Fruit fly (Drosophila melanogaster): ENCODE results near the gene CG2186.

The CG2186 gene

dm6 chrX:10857376-10857775 is at the start of gene CG2186, which contains the start of gene sofe (continued):
- TF ChIP-seq CG7271 (tag; optimal IDR thresholded peaks at IDR 0.05) (peak; percentile 50), ara (GFP tag; IDR thresholded peaks at IDR 0.05) (no peak), kah (GFP tag; optimal IDR thresholded peaks at IDR 0.05) (no peak), inv (GFP tag; IDR thresholded peaks at IDR 0.05; ENCODE audit: partially characterized antibody) (peak; percentile 78), CG4328 (GFP tag; optimal IDR thresholded peaks at IDR 0.05) (no peak), Fer2 (tag; optimal IDR thresholded peaks at IDR 0.05) (no peak), otp (GFP tag; IDR thresholded peaks at IDR 0.05) (no peak), run (tag; optimal IDR thresholded peaks at IDR 0.05) (no peak), dm (GFP tag; optimal IDR thresholded peaks at IDR 0.05) (peak; percentile 34), CG3995 (GFP tag; optimal IDR thresholded peaks at IDR 0.05) (peak; percentile 19), sim (GFP tag; IDR thresholded peaks at IDR 0.05) (no peak), nerfin-1 (tag; optimal IDR thresholded peaks at IDR 0.05) (no peak), sqz (GFP tag; optimal IDR thresholded peaks at IDR 0.05) (no peak), cad (GFP tag; optimal IDR thresholded peaks at IDR 0.05) (no peak), Neu2 (GFP tag; optimal IDR thresholded peaks at IDR 0.05; ENCODE audit: borderline replicate concordance) (no peak), zf30C (GFP tag; optimal IDR thresholded peaks at IDR 0.05) (no peak), CG17385 (GFP tag; optimal IDR thresholded peaks at IDR 0.05) (no peak), Stat92E (GFP tag; optimal IDR thresholded peaks at IDR 0.05) (peak in 1 of 3 experiments; percentile 25), slp2 (GFP tag; optimal IDR thresholded peaks at IDR 0.05) (peak; percentile 37), wek (GFP tag; optimal IDR thresholded peaks at IDR 0.05) (no peak), CG13123 (GFP tag; optimal IDR thresholded peaks at IDR 0.05) (peak; percentile 46), Hand (GFP tag; optimal IDR thresholded peaks at IDR 0.05) (no peak), Lhr (GFP tag; optimal IDR thresholded peaks at IDR 0.05) (peak; percentile 58), NC2β (GFP tag; optimal IDR thresholded peaks at IDR 0.05) (peak; percentile 64), CG2202 (tag; optimal IDR thresholded peaks at IDR 0.05) (peak; percentile 34), Med (GFP tag) (peak; percentile 93), CG11093 (GFP tag; IDR thresholded peaks at IDR 0.05) (no peak), Abd-B (GFP tag; optimal IDR thresholded peaks at IDR 0.05) (peak; percentile 35), peb (GFP tag; IDR thresholded peaks at IDR 0.05) (no peak), gce (GFP tag; IDR thresholded peaks at IDR 0.05) (no peak), CG8388 (GFP tag; optimal IDR thresholded peaks at IDR 0.05) (peak; percentile 29), Dek (tag; optimal IDR thresholded peaks at IDR 0.05) (no peak), unc-4 (GFP tag; IDR thresholded peaks at IDR 0.05; ENCODE audit: partially characterized antibody) (peak; percentile 89), D (optimal IDR thresholded peaks at IDR 0.05) (no peak), D (GFP tag; optimal IDR thresholded peaks at IDR 0.05) (no peak), NK7.1 (GFP tag; optimal IDR thresholded peaks at IDR 0.05) (peak; percentile 14), ap (GFP tag; IDR thresholded peaks at IDR 0.05) (no peak), ems (GFP tag; optimal IDR thresholded peaks at IDR 0.05) (peak; percentile 44), toy (GFP tag; IDR thresholded peaks at IDR 0.05) (no peak), gfzf (GFP tag; optimal IDR thresholded peaks at IDR 0.05) (peak; percentile 38), CG6683 (GFP tag; optimal IDR thresholded peaks at IDR 0.05) (no peak), vvl (GFP tag; IDR thresholded peaks at IDR 0.05) (peak; percentile 64; the same call in 1 of the 2 replicates), Hr51 (GFP tag; optimal IDR thresholded peaks at IDR 0.05) (peak; percentile 30 to 55), sd (tag; optimal IDR thresholded peaks at IDR 0.05) (no peak), pan (optimal IDR thresholded peaks at IDR 0.05) (no peak), pan (GFP tag; optimal IDR thresholded peaks at IDR 0.05 in 1 of 2, IDR thresholded peaks at IDR 0.05 in 1 of 2) (peak in 1 of 2 experiments; percentile 50), CG32772 (GFP tag; IDR thresholded peaks at IDR 0.05) (no peak), disco-r (GFP tag; optimal IDR thresholded peaks at IDR 0.05) (no peak), dysf (GFP tag; IDR thresholded peaks at IDR 0.05) (no peak), fd3F (GFP tag; optimal IDR thresholded peaks at IDR 0.05) (no peak), lmd (GFP tag; IDR thresholded peaks at IDR 0.05) (peak; percentile 39; the same call in 1 of the 2 replicates)

Measured in whole organism, embryonic.